Fruit fly (Drosophila melanogaster) whole organism, embryonic: ENCODE results near the gene CG34001.

Experiments used
- Abd-B ChIP-seq: fragments of 200-800 bp; sonication (Bioruptor generic); optimal IDR thresholded peaks from 2 replicates; lab custom pipeline; 2018; ENCODE audit warnings: missing biosample characterization, mild to moderate bottlenecking, missing genetic modification characterization, moderate library complexity
- Awh ChIP-seq: fragments of 200-800 bp; sonication (Bioruptor generic); IDR thresholded peaks from 2 replicates; pipeline ENCODE4, ENCODE4 v1.3.6; 2022; ENCODE audit warnings: missing biosample characterization, missing genetic modification characterization
- B-H2 ChIP-seq: fragments of 200-800 bp; sonication (Bioruptor generic); optimal IDR thresholded peaks from 2 replicates; lab custom pipeline; 2018; ENCODE audit warnings: missing biosample characterization, mild to moderate bottlenecking, missing genetic modification characterization
- CG11456 ChIP-seq: fragments of 200-800 bp; sonication (Bioruptor generic); IDR thresholded peaks from 3 replicates; pipeline ENCODE4 v1.3.6; 2022; ENCODE audit warnings: missing biosample characterization, missing genetic modification characterization
- CG12391 ChIP-seq: fragments of 200-800 bp; sonication (Bioruptor generic); optimal IDR thresholded peaks from 3 replicates; lab custom pipeline; 2018; ENCODE audit warnings: missing biosample characterization, mild to moderate bottlenecking, missing genetic modification characterization, moderate library complexity
- CG13775 ChIP-seq: fragments of 200-800 bp; sonication (Bioruptor generic); optimal IDR thresholded peaks from 3 replicates; lab custom pipeline; 2017; ENCODE audit warnings: missing biosample characterization, mild to moderate bottlenecking, missing genetic modification characterization
- CG15011 ChIP-seq: fragments of 200-800 bp; sonication (Bioruptor generic); optimal IDR thresholded peaks from 3 replicates; lab custom pipeline; 2018; ENCODE audit warnings: missing biosample characterization, mild to moderate bottlenecking, missing genetic modification characterization
- CG16815 ChIP-seq: fragments of 200-800 bp; sonication (Bioruptor generic); optimal IDR thresholded peaks from 3 replicates; lab custom pipeline; 2017; ENCODE audit warnings: missing biosample characterization, mild to moderate bottlenecking, missing genetic modification characterization
- CG18476 ChIP-seq: fragments of 200-800 bp; sonication (Bioruptor generic); optimal IDR thresholded peaks from 2 replicates; lab custom pipeline; 2016; ENCODE audit warnings: missing biosample characterization, mild to moderate bottlenecking, missing genetic modification characterization
- CG2202 ChIP-seq: fragments of 200-800 bp; sonication (Bioruptor generic); optimal IDR thresholded peaks from 2 replicates; lab custom pipeline; 2018; ENCODE audit warnings: missing biosample characterization, mild to moderate bottlenecking, missing genetic modification characterization
- CG2889 ChIP-seq: fragments of 200-800 bp; sonication (Bioruptor generic); IDR thresholded peaks from 3 replicates; pipeline ENCODE4 v1.3.6; 2022; ENCODE audit warnings: missing biosample characterization, missing genetic modification characterization
- CG31224 ChIP-seq: fragments of 200-800 bp; sonication (Bioruptor generic); IDR thresholded peaks from 2 replicates; pipeline ENCODE4 v1.3.6; 2022; ENCODE audit warnings: missing biosample characterization, missing genetic modification characterization
- CG3407 ChIP-seq: fragments of 200-800 bp; sonication (Bioruptor generic); optimal IDR thresholded peaks from 2 replicates; lab custom pipeline; 2018; ENCODE audit warnings: missing biosample characterization, mild to moderate bottlenecking, missing genetic modification characterization
- CG4730 ChIP-seq: fragments of 200-800 bp; sonication (Bioruptor generic); IDR thresholded peaks from 2 replicates; pipeline ENCODE4 v1.3.6; 2022; ENCODE audit warnings: missing biosample characterization, missing genetic modification characterization
- CG7556 ChIP-seq: fragments of 200-800 bp; sonication (Bioruptor generic); optimal IDR thresholded peaks from 2 replicates; lab custom pipeline; 2017; ENCODE audit warnings: missing biosample characterization, mild to moderate bottlenecking, missing genetic modification characterization
- CG7987 ChIP-seq: fragments of 200-800 bp; sonication (Bioruptor generic); optimal IDR thresholded peaks from 2 replicates; lab custom pipeline; 2018; ENCODE audit warnings: missing biosample characterization, mild to moderate bottlenecking, missing genetic modification characterization, moderate library complexity
- CG8924 ChIP-seq: fragments of 200-800 bp; optimal IDR thresholded peaks from 3 replicates; lab custom pipeline; 2019; ENCODE audit warnings: missing biosample characterization, mild to moderate bottlenecking, missing genetic modification characterization, moderate library complexity
- CG9817 ChIP-seq: fragments of 200-800 bp; sonication (Bioruptor generic); optimal IDR thresholded peaks from 2 replicates; lab custom pipeline; 2018; ENCODE audit warnings: missing biosample characterization, mild to moderate bottlenecking, missing genetic modification characterization, moderate library complexity
- CoRest ChIP-seq: fragments of 200-800 bp; sonication (Bioruptor generic); optimal IDR thresholded peaks from 3 replicates; lab custom pipeline; 2018; ENCODE audit warnings: missing biosample characterization, mild to moderate bottlenecking, missing genetic modification characterization, moderate library complexity
- Gug ChIP-seq: fragments of 200-800 bp; sonication (Bioruptor generic); IDR thresholded peaks from 4 replicates; pipeline ENCODE4 v1.3.6; 2022; ENCODE audit warnings: missing biosample characterization, missing genetic modification characterization
- Hr51 ChIP-seq, 2 experiments: fragments of 200-800 bp; sonication (Bioruptor generic); optimal IDR thresholded peaks; 2 replicates in 1 of 2; 3 replicates in 1 of 2; lab custom pipeline; 2016 to 2018; ENCODE audit warnings: missing biosample characterization in 2 of 2, missing genetic modification characterization in 2 of 2, mild to moderate bottlenecking in 1 of 2, moderate library complexity in 1 of 2
- NC2β ChIP-seq: fragments of 200-800 bp; sonication (Bioruptor generic); optimal IDR thresholded peaks from 2 replicates; lab custom pipeline; 2016; ENCODE audit warnings: missing biosample characterization, missing genetic modification characterization
- NfI ChIP-seq: fragments of 200-800 bp; sonication (Bioruptor generic); optimal IDR thresholded peaks from 3 replicates; lab custom pipeline; 2018; ENCODE audit warnings: missing biosample characterization, mild to moderate bottlenecking, missing genetic modification characterization, moderate library complexity
- Opbp ChIP-seq: fragments of 200-800 bp; sonication (Bioruptor generic); IDR thresholded peaks from 3 replicates; pipeline ENCODE4 v1.3.6; 2022; ENCODE audit warnings: missing biosample characterization, missing genetic modification characterization; ENCODE audit not compliant: partially characterized antibody
- TFAM ChIP-seq: fragments of 200-800 bp; sonication (Bioruptor generic); optimal IDR thresholded peaks from 2 replicates; lab custom pipeline; 2017; ENCODE audit warnings: missing biosample characterization, missing genetic modification characterization, inconsistent platforms
- Taf1 ChIP-seq: fragments of 200-800 bp; sonication (Bioruptor generic); IDR thresholded peaks from 2 replicates; pipeline ENCODE4 v1.3.6; 2022; ENCODE audit warnings: missing biosample characterization, missing genetic modification characterization
- bigmax ChIP-seq: fragments of 200-800 bp; sonication (Bioruptor generic); optimal IDR thresholded peaks from 2 replicates; lab custom pipeline; 2018; ENCODE audit warnings: missing biosample characterization, mild to moderate bottlenecking, missing genetic modification characterization
- cas ChIP-seq: fragments of 200-800 bp; sonication (Bioruptor generic); IDR thresholded peaks from 2 replicates; pipeline ENCODE4 v1.3.6; 2022; ENCODE audit warnings: missing biosample characterization, missing genetic modification characterization
- caup ChIP-seq: fragments of 200-800 bp; sonication (Bioruptor generic); optimal IDR thresholded peaks from 3 replicates; lab custom pipeline; 2017; ENCODE audit warnings: missing biosample characterization, mild to moderate bottlenecking, missing genetic modification characterization, moderate library complexity; ENCODE audit not compliant: severe bottlenecking
- chn ChIP-seq: fragments of 200-800 bp; sonication (Bioruptor generic); optimal IDR thresholded peaks from 2 replicates; lab custom pipeline; 2016; ENCODE audit warnings: missing biosample characterization, missing genetic modification characterization
- crol ChIP-seq: fragments of 200-800 bp; sonication (Bioruptor generic); IDR thresholded peaks from 2 replicates; pipeline ENCODE4 v1.3.6; 2022; ENCODE audit warnings: missing biosample characterization, missing genetic modification characterization
- dm ChIP-seq: fragments of 200-800 bp; sonication (Bioruptor generic); optimal IDR thresholded peaks from 3 replicates; lab custom pipeline; 2016; ENCODE audit warnings: missing biosample characterization, missing genetic modification characterization
- ems ChIP-seq: fragments of 200-800 bp; sonication (Bioruptor generic); optimal IDR thresholded peaks from 3 replicates; lab custom pipeline; 2016; ENCODE audit warnings: missing biosample characterization, missing genetic modification characterization
- fd64A ChIP-seq: fragments of 200-800 bp; sonication (Bioruptor generic); optimal IDR thresholded peaks from 3 replicates; lab custom pipeline; 2018; ENCODE audit warnings: missing biosample characterization, mild to moderate bottlenecking, missing genetic modification characterization
- gem ChIP-seq: fragments of 200-800 bp; sonication (Bioruptor generic); optimal IDR thresholded peaks from 2 replicates; lab custom pipeline; 2019; ENCODE audit warnings: missing biosample characterization, mild to moderate bottlenecking, missing genetic modification characterization, moderate library complexity
- hkb ChIP-seq, 2 experiments: fragments of 200-800 bp in 1 of 2; fragments of >200 bp in 1 of 2; sonication (Bioruptor generic) in 1 of 2; IDR thresholded peaks in 1 of 2; optimal IDR thresholded peaks in 1 of 2; 2 replicates each; pipeline versions ENCODE4 v1.3.6 to Lab custom; 2017 to 2022; ENCODE audit warnings: missing biosample characterization in 1 of 2, missing genetic modification characterization in 1 of 2
- mld ChIP-seq: fragments of 200-800 bp; sonication (Bioruptor generic); IDR thresholded peaks from 3 replicates; pipeline ENCODE4 v1.3.6; 2022; ENCODE audit warnings: missing biosample characterization, missing genetic modification characterization; ENCODE audit not compliant: partially characterized antibody
- otp ChIP-seq: fragments of 200-800 bp; sonication (Bioruptor generic); IDR thresholded peaks from 3 replicates; pipeline ENCODE4, ENCODE4 v1.3.6; 2022; ENCODE audit warnings: missing biosample characterization, missing genetic modification characterization
- pnt ChIP-seq: fragments of 200-800 bp; sonication (Bioruptor generic); optimal IDR thresholded peaks from 3 replicates; lab custom pipeline; 2016; ENCODE audit warnings: missing biosample characterization, missing genetic modification characterization
- schlank ChIP-seq: fragments of 200-800 bp; sonication (Bioruptor generic); optimal IDR thresholded peaks from 2 replicates; lab custom pipeline; 2018; ENCODE audit warnings: missing biosample characterization, mild to moderate bottlenecking, missing genetic modification characterization
- seq ChIP-seq: fragments of 200-800 bp; sonication (Bioruptor generic); IDR thresholded peaks from 2 replicates; pipeline ENCODE4 v1.3.6; 2022; ENCODE audit warnings: missing biosample characterization, missing genetic modification characterization
- sna ChIP-seq: fragments of 200-800 bp; sonication (Bioruptor generic); IDR thresholded peaks from 2 replicates; pipeline ENCODE4 v1.3.6; 2022; ENCODE audit warnings: missing biosample characterization, missing genetic modification characterization; ENCODE audit not compliant: partially characterized antibody
- tll ChIP-seq, 2 experiments: fragments of 200-800 bp in 1 of 2; fragments of >200 bp in 1 of 2; sonication (Bioruptor generic) in 1 of 2; optimal IDR thresholded peaks; 2 replicates each; lab custom pipeline; 2017 to 2019; ENCODE audit warnings: missing biosample characterization in 2 of 2, missing genetic modification characterization in 2 of 2, mild to moderate bottlenecking in 1 of 2, moderate library complexity in 1 of 2
- tna ChIP-seq: fragments of 200-800 bp; sonication (Bioruptor generic); IDR thresholded peaks from 2 replicates; pipeline ENCODE4 v1.3.6; 2022; ENCODE audit warnings: missing biosample characterization, missing genetic modification characterization; ENCODE audit not compliant: partially characterized antibody
- zen ChIP-seq: fragments of 200-800 bp; sonication (Bioruptor generic); optimal IDR thresholded peaks from 3 replicates; lab custom pipeline; 2018; ENCODE audit warnings: missing biosample characterization, mild to moderate bottlenecking, missing genetic modification characterization, moderate library complexity

CG34001 gene

DNA sequence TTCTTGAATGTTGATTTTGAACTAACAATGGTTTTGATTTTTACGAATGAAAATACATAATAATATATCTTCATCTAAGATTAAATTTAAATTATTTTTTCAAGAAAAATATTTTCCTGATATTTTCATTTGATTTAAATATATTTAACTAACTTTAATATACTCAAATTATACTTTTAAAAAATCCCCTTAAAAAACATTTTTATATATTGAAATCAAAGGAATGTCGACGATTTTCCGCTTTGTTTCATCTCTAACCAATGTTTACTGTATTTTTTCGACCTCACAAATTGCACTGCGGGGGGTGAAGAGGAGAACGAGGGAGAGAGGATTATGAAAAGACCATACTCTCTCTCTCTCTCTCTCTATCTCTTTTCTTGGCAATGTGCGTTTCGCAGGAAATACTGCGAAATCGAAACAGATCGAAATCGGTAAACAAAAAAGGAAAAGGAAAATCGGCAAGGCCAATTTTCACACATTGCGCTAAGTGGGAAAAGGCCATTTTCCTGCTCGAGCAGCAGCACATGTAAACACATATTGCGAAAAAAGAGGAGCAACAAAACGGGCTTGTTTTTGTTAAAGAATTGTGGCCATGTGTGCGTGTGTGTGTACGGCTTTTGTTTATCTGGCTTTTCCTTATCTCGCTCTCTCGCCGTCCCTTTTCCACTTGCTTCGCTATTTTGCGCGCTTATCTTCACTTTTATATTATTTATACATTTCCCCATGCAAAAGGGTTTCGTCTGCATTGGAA is 29.3 kb downstream of the CG34001 start (continued):
- no peak for TF ChIP-seq CG3407 (GFP tag; lab: Kevin White, UChicago)
- TF ChIP-seq TFAM (GFP tag; lab: Kevin White, UChicago), result no peak
- TF ChIP-seq Hr51 (GFP tag; optimal IDR thresholded peaks at IDR 0.05; lab: Kevin White, UChicago), result peak in 1 of 2 experiments; percentile 40
- TF ChIP-seq Abd-B (GFP tag; lab: Kevin White, UChicago), result no peak
- TF ChIP-seq Awh (GFP tag; lab: Robert Waterston, UW), result no peak
- TF ChIP-seq schlank (tag; lab: Kevin White, UChicago), result no peak
- TF ChIP-seq NC2β (GFP tag; lab: Kevin White, UChicago), result no peak
- TF ChIP-seq bigmax (GFP tag; lab: Kevin White, UChicago), result no peak
- TF ChIP-seq zen, result peak; percentile 38
- no peak for TF ChIP-seq Opbp (GFP tag; lab: Robert Waterston, UW)
- TF ChIP-seq caup, result no peak
- no peak for TF ChIP-seq ems

DNA sequence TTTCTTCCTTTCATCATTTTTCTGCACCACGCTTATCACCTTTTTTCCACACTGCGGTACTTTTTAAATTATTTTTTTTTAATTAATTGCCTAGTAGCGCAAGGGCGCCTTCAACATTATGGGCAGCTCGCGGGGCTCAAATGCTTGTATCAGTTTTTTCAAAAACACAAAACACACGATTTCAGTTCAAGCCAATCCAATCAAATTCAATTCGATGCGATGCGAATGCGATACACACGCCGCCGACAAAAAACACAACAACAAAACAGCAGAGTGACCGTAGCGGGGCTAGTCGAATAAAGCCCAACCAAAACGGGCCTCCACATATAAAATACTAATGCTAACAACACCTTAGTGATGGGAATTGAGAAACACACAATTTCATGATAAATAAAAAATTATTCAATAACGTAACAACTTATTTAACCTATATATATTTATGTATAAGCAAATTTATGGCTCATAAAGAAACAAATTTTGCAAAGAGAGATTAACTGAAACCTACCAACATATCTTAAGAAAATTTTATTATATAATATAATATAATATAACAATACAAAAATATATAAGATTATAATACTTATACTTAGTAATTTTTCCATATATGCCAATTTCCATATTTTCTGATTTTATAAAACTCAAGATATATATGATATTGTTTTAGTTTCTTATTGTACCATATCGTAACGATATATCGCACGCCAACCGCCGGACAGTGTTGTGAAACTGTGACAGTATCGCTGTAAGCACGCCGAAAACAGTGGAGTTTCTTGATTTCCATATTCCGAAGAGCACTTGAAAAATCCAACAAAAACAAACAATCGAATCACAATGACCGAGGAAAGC is 30.1 kb downstream of the CG34001 start, which contains the start of the genes CG32066 and CG8003:
CG32066 (minus strand) TSS at position 270 of the 846 bp plus-strand sequence.
CG8003 (plus strand) TSS at position 732 of the 846 bp plus-strand sequence.
- TF ChIP-seq CG2889 (GFP tag; lab: Robert Waterston, UW) (no peak), Taf1 (GFP tag; lab: Robert Waterston, UW) (no peak), CG31224 (GFP tag; lab: Robert Waterston, UW) (no peak), tna (GFP tag; lab: Robert Waterston, UW) (peak; percentile 86), CG11456 (peak; percentile 52; the same call in 1 of the 3 replicates), CG2202 (tag; lab: Kevin White, UChicago) (no peak), B-H2 (GFP tag; lab: Kevin White, UChicago) (no peak), CG8924 (tag; lab: Kevin White, UChicago) (peak; percentile 56), CG7987 (GFP tag; lab: Kevin White, UChicago) (peak; percentile 66), seq (no peak), CG13775 (peak; percentile 55), NfI (GFP tag; lab: Kevin White, UChicago) (peak; percentile 42), CG16815 (GFP tag; lab: Kevin White, UChicago) (no peak), CG15011 (GFP tag; lab: Kevin White, UChicago) (no peak), CG7556 (GFP tag; lab: Kevin White, UChicago) (peak; percentile 54), otp (no peak), crol (GFP tag; lab: Robert Waterston, UW) (no peak), CG12391 (tag; lab: Kevin White, UChicago) (peak; percentile 77), cas (GFP tag; lab: Robert Waterston, UW) (0 out of 2 replicates have a peak, but pooled peaks have one; percentile 16), mld (GFP tag; lab: Robert Waterston, UW) (peak; percentile 70; the same call in 2 of the 3 replicates), CG4730 (GFP tag; lab: Robert Waterston, UW) (no peak), CG18476 (GFP tag; lab: Kevin White, UChicago) (no peak), tll (GFP tag; optimal IDR thresholded peaks at IDR 0.05; lab: Kevin White, UChicago) (no peak), sna (GFP tag; lab: Robert Waterston, UW) (peak; percentile 85), gem (tag; lab: Kevin White, UChicago) (peak; percentile 72), pnt (GFP tag; lab: Kevin White, UChicago) (no peak), fd64A (no peak), Gug (peak; percentile 67; the same call in 2 of the 4 replicates), CG9817 (peak; percentile 2), chn (GFP tag; lab: Kevin White, UChicago) (no peak), CoRest (tag; lab: Kevin White, UChicago) (peak; percentile 72), hkb (optimal IDR thresholded peaks at IDR 0.05; lab: Kevin White, UChicago) (no peak), hkb (GFP tag; IDR thresholded peaks at IDR 0.05; lab: Robert Waterston, UW) (0 out of 2 replicates have a peak, but pooled peaks have one; percentile 35), dm (peak; percentile 3)
